Worm (Caenorhabditis elegans): ENCODE results near the gene F55C5.17.

DNA sequence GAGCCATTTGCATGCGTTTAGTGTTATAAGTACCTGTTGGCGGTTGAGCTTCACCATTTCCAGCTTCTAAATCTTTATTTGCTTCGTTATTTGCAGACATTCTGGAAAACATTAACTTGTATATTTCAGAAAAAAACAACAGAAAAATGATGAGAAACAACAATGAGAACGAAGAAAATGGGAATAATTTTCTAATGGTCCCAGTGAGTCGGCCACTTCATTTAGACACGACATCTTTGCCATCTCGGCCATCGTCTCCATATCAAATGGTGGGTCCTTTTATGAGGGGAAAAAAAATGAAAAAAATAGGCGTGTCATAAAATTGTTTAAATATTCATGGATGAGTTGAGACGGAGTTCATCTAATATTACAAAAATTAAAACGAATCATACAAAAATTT lies 43.5 kb downstream of the F55C5.17 start, which contains the start of gene snb-2:
- TF ChIP-seq snpc-1.3 (tag; optimal IDR thresholded peaks at IDR 0.05; ENCODE audit: insufficient read depth) = no peak
- no peak for TF ChIP-seq B0035.1 (tag; optimal IDR thresholded peaks at IDR 0.05)
- no peak for TF ChIP-seq unc-62 (GFP tag; optimal IDR thresholded peaks at IDR 0.05)
- TF ChIP-seq lin-40 (tag; optimal IDR thresholded peaks at IDR 0.05) = no peak
- TF ChIP-seq snpc-4 (GFP tag; optimal IDR thresholded peaks at IDR 0.05) = no peak
- no peak for TF ChIP-seq snpc-4 (tag; optimal IDR thresholded peaks at IDR 0.05)
- no peak for TF ChIP-seq F49E8.2 (tag; optimal IDR thresholded peaks at IDR 0.05; ENCODE audit: insufficient read depth)
- TF ChIP-seq nhr-27 (tag; optimal IDR thresholded peaks at IDR 0.05) = no peak
- TF ChIP-seq rcor-1 (GFP tag; IDR thresholded peaks at IDR 0.05) = no peak
- TF ChIP-seq sea-2 (GFP tag; IDR thresholded peaks at IDR 0.05) = no peak
- TF ChIP-seq lir-1 (GFP tag; conservative IDR thresholded peaks at IDR 0.05) = no peak
- TF ChIP-seq ama-1 (optimal IDR thresholded peaks at IDR 0.05) = no peak
- no peak for TF ChIP-seq ama-1 (GFP tag; optimal IDR thresholded peaks at IDR 0.05)
- TF ChIP-seq cebp-1 (GFP tag; IDR thresholded peaks at IDR 0.05) = no peak
- no peak for TF ChIP-seq cebp-1 (tag; optimal IDR thresholded peaks at IDR 0.05)

All from whole organism, young adult.